Worm (Caenorhabditis elegans) whole organism, young adult: ENCODE measurements around the gene H20E11.1.

Experiments
- fkh-3 ChIP-seq: sonication (generic microtip); optimal IDR thresholded peaks from 2 replicates; lab custom pipeline; 2016; ENCODE audit warnings: mild to moderate bottlenecking, missing genetic modification characterization, missing compliant biosample characterization
- nfyb-1 ChIP-seq: fragments of 200-800 bp; sonication (Bioruptor generic); IDR thresholded peaks from 2 replicates; pipeline ENCODE4 v1.3.6; 2022; ENCODE audit warnings: missing genetic modification reagents, missing genetic modification characterization, missing compliant biosample characterization

ce11 chrIV:6789950-6790349 is 40.0 kb upstream of the H20E11.1 start:
- no peak for TF ChIP-seq nfyb-1 (GFP tag; lab: Robert Waterston, UW)
- no peak for TF ChIP-seq fkh-3 (tag; lab: Kevin White, UChicago)
